In genomic region chrX:10148235-10148872, ce11 we compare ENCODE assay signal across 2 worm cellular contexts.
TF ChIP-seq lines count a peak whose summit lies in the region.

No protein-coding gene starts in this region.

TF ChIP-seq in whole organism, L1 larva, 84 proteins besides CTCF, POLR2A, EP300 and RAD21 (continued from another document):
- TF ChIP-seq unc-30 (tag; optimal IDR thresholded peaks at IDR 0.05; lab: Kevin White, UChicago) (no peak), nhr-71 (tag; optimal IDR thresholded peaks at IDR 0.05; lab: Kevin White, UChicago) (peak; percentile 35), nhr-90 (tag; optimal IDR thresholded peaks at IDR 0.05; lab: Kevin White, UChicago; ENCODE audit: poor library complexity) (no peak), snu-23 (GFP tag; optimal IDR thresholded peaks at IDR 0.05; lab: Kevin White, UChicago) (peak; percentile 16), egl-27 (tag; optimal IDR thresholded peaks at IDR 0.05; lab: Kevin White, UChicago) (peak in 1 of 2 experiments; percentile 18), sup-37 (GFP tag; optimal IDR thresholded peaks at IDR 0.05; lab: Kevin White, UChicago) (no peak), nhr-76 (tag; optimal IDR thresholded peaks at IDR 0.05; lab: Kevin White, UChicago) (no peak), C34B4.2 (tag; optimal IDR thresholded peaks at IDR 0.05; lab: Kevin White, UChicago) (no peak), fkh-8 (tag; optimal IDR thresholded peaks at IDR 0.05; lab: Kevin White, UChicago) (no peak)

TF ChIP-seq in whole organism, young adult, 124 proteins besides CTCF, POLR2A, EP300 and RAD21 (continued from another document):
- TF ChIP-seq cebp-1 (GFP tag; IDR thresholded peaks at IDR 0.05; lab: Robert Waterston, UW): no peak
- peak; percentile 32 for TF ChIP-seq cebp-1 (tag; optimal IDR thresholded peaks at IDR 0.05; lab: Kevin White, UChicago)
- peak; percentile 52; the same call in 1 of the 2 replicates for TF ChIP-seq hmg-20 (GFP tag; IDR thresholded peaks at IDR 0.05; lab: Robert Waterston, UW)
- TF ChIP-seq ceh-79 (tag; optimal IDR thresholded peaks at IDR 0.05; lab: Kevin White, UChicago): peak; percentile 1
- no peak for TF ChIP-seq F10E7.11 (tag; optimal IDR thresholded peaks at IDR 0.05; lab: Kevin White, UChicago)
- TF ChIP-seq repo-1 (tag; optimal IDR thresholded peaks at IDR 0.05; lab: Kevin White, UChicago): peak; percentile 63
- 0 out of 2 replicates have a peak, but pooled peaks have one; percentile 70 for TF ChIP-seq cebp-2 (GFP tag; IDR thresholded peaks at IDR 0.05; lab: Robert Waterston, UW)
- TF ChIP-seq pbrm-1 (GFP tag; IDR thresholded peaks at IDR 0.05; lab: Robert Waterston, UW): peak; percentile 85
- peak; percentile 87 for TF ChIP-seq rpc-1 (optimal IDR thresholded peaks at IDR 0.05; lab: Kevin White, UChicago)
- TF ChIP-seq rpc-1 (tag; optimal IDR thresholded peaks at IDR 0.05; lab: Kevin White, UChicago): peak; percentile 98
- TF ChIP-seq K12H6.12 (tag; optimal IDR thresholded peaks at IDR 0.05; lab: Kevin White, UChicago): peak; percentile 14
- TF ChIP-seq attf-6 (GFP tag; IDR thresholded peaks at IDR 0.05; lab: Robert Waterston, UW): 0 out of 2 replicates have a peak, but pooled peaks have one; percentile 36
- no peak for TF ChIP-seq snpc-3.4 (tag; optimal IDR thresholded peaks at IDR 0.05; lab: Kevin White, UChicago)
- no peak for TF ChIP-seq hlh-26 (GFP tag; conservative IDR thresholded peaks at IDR 0.05; lab: Robert Waterston, UW)
- TF ChIP-seq attf-5 (GFP tag; optimal IDR thresholded peaks at IDR 0.05; lab: Kevin White, UChicago): peak; percentile 55
- TF ChIP-seq lsy-27 (tag; optimal IDR thresholded peaks at IDR 0.05; lab: Kevin White, UChicago; ENCODE audit: borderline replicate concordance, insufficient read depth): peak; percentile 28
- peak; percentile 77 for TF ChIP-seq ZK185.1 (tag; optimal IDR thresholded peaks at IDR 0.05; lab: Kevin White, UChicago; ENCODE audit: poor library complexity, severe bottlenecking)
- TF ChIP-seq madf-6 (GFP tag; IDR thresholded peaks at IDR 0.05; lab: Robert Waterston, UW): peak; percentile 63; the same call in 1 of the 2 replicates
- no peak for TF ChIP-seq efl-1 (GFP tag; optimal IDR thresholded peaks at IDR 0.05; lab: Kevin White, UChicago)
- peak; percentile 78 for TF ChIP-seq snpc-4 (GFP tag; optimal IDR thresholded peaks at IDR 0.05; lab: Kevin White, UChicago)
- peak in 3 of 4 experiments; percentile 23 to 77 (median 38) for TF ChIP-seq snpc-4 (tag; optimal IDR thresholded peaks at IDR 0.05; lab: Kevin White, UChicago)
- TF ChIP-seq athp-1 (tag; optimal IDR thresholded peaks at IDR 0.05; lab: Kevin White, UChicago): peak; percentile 11
- TF ChIP-seq unc-130 (GFP tag; optimal IDR thresholded peaks at IDR 0.05; lab: Kevin White, UChicago): peak; percentile 25
- peak; percentile 55; the same call in 1 of the 2 replicates for TF ChIP-seq ekl-4 (GFP tag; IDR thresholded peaks at IDR 0.05; lab: Robert Waterston, UW)
- TF ChIP-seq nhr-27 (tag; optimal IDR thresholded peaks at IDR 0.05; lab: Kevin White, UChicago): no peak
- TF ChIP-seq rcor-1 (GFP tag; IDR thresholded peaks at IDR 0.05; lab: Robert Waterston, UW): peak; percentile 52; the same call in 1 of the 2 replicates
- TF ChIP-seq B0035.1 (tag; optimal IDR thresholded peaks at IDR 0.05; lab: Kevin White, UChicago): peak; percentile 16
- TF ChIP-seq B0019.2 (GFP tag; conservative IDR thresholded peaks at IDR 0.05; lab: Robert Waterston, UW): no peak
